Fruit fly (Drosophila melanogaster): ENCODE results near the gene fbl.

DNA sequence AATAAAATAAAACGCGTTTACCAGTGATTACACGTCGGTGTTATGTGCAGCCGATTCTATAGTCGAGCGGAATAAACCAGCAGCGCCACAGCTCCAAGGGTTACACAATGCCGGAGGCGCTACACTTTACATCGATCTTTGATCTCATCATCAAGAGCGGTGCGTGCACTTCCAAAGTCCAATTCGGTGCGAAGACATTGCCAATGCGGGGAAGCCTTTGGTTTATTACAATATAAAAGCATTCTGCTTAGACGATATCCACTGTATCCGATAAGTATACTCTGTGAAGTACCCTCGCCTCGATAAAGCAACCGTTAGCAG lies 3.6 kb downstream of the fbl start:
- TF ChIP-seq CG8478 (optimal IDR thresholded peaks at IDR 0.05) (no peak), CTCF (optimal IDR thresholded peaks at IDR 0.05) (no peak)

Data from S2 (cell line).